Fruit fly (Drosophila melanogaster): ENCODE measurements around the gene CG14421.

Gene CG14421

DNA sequence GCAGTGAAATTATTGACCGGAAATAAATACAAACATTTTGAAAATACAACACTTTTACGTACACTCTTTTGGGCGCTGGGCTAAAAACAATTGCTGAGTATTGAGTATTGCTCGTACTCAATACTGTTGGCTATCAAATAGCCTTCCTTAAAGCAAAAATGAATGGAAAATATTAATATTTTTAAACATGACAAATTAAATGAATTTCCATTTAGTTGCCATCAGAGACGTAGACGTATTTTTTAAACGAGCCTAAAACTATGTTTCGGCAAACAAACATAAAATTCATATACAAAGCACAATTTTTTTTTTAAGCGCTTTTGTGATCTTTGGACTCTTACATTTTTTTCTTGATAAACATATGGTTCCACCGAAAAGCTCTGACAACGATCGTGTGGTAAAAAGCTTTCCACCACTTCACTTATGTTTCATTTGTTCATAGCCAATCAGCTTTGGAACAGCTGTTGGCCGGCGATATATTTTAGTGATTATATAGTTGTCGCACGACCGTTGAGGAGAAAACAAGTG lies 6.4 kb downstream of the CG14421 start, which contains the start of gene CG3603 (continued):
- no peak for TF ChIP-seq Elba2 (GFP tag; optimal IDR thresholded peaks at IDR 0.05)
- no peak for TF ChIP-seq Mrtf (GFP tag; IDR thresholded peaks at IDR 0.05)
- no peak for TF ChIP-seq sima (GFP tag; optimal IDR thresholded peaks at IDR 0.05)
- TF ChIP-seq Dad (GFP tag; optimal IDR thresholded peaks at IDR 0.05), result no peak
- TF ChIP-seq Hey (tag; optimal IDR thresholded peaks at IDR 0.05), result no peak
- no peak for TF ChIP-seq vfl (GFP tag; optimal IDR thresholded peaks at IDR 0.05)
- TF ChIP-seq Fer3 (tag; optimal IDR thresholded peaks at IDR 0.05), result peak; percentile 1
- TF ChIP-seq MBD-R2 (GFP tag; IDR thresholded peaks at IDR 0.05), result 0 out of 2 replicates have a peak, but pooled peaks have one; percentile 6
- TF ChIP-seq CG7928 (GFP tag; optimal IDR thresholded peaks at IDR 0.05), result no peak
- no peak for TF ChIP-seq Opbp (GFP tag; IDR thresholded peaks at IDR 0.05; ENCODE audit: partially characterized antibody)
- no peak for TF ChIP-seq stwl (tag; optimal IDR thresholded peaks at IDR 0.05)
- TF ChIP-seq ham (GFP tag; IDR thresholded peaks at IDR 0.05), result no peak
- peak; percentile 33 for TF ChIP-seq Vsx1 (GFP tag; optimal IDR thresholded peaks at IDR 0.05)
- TF ChIP-seq CG10321 (GFP tag; IDR thresholded peaks at IDR 0.05), result no peak
- peak; percentile 70 for TF ChIP-seq CTCF (GFP tag; optimal IDR thresholded peaks at IDR 0.05)
- no peak for TF ChIP-seq CG13123 (GFP tag; optimal IDR thresholded peaks at IDR 0.05)
- TF ChIP-seq Blimp-1 (GFP tag; optimal IDR thresholded peaks at IDR 0.05), result no peak
- no peak for TF ChIP-seq CG7357 (GFP tag; IDR thresholded peaks at IDR 0.05)
- no peak for TF ChIP-seq TFAM (GFP tag; optimal IDR thresholded peaks at IDR 0.05)
- no peak for TF ChIP-seq CG4730 (GFP tag; IDR thresholded peaks at IDR 0.05)
- TF ChIP-seq fd102C (GFP tag; optimal IDR thresholded peaks at IDR 0.05), result no peak
- no peak for TF ChIP-seq lola (GFP tag; optimal IDR thresholded peaks at IDR 0.05)
- no peak for TF ChIP-seq CG2129 (GFP tag; IDR thresholded peaks at IDR 0.05; ENCODE audit: partially characterized antibody)
- TF ChIP-seq CG4404 (GFP tag; IDR thresholded peaks at IDR 0.05), result no peak
- no peak for TF ChIP-seq B-H2 (GFP tag; optimal IDR thresholded peaks at IDR 0.05)
- peak in 1 of 2 experiments; percentile 71 for TF ChIP-seq bsh (GFP tag; optimal IDR thresholded peaks at IDR 0.05)
- TF ChIP-seq CG1024 (GFP tag; IDR thresholded peaks at IDR 0.05), result no peak
- TF ChIP-seq mam (GFP tag; optimal IDR thresholded peaks at IDR 0.05), result no peak
- no peak for TF ChIP-seq CG7987 (GFP tag; optimal IDR thresholded peaks at IDR 0.05)
- TF ChIP-seq YL-1 (GFP tag; optimal IDR thresholded peaks at IDR 0.05), result no peak
- TF ChIP-seq corto (GFP tag; optimal IDR thresholded peaks at IDR 0.05), result no peak
- TF ChIP-seq shn (GFP tag; optimal IDR thresholded peaks at IDR 0.05), result no peak
- peak; percentile 17 for TF ChIP-seq CG9727 (GFP tag; optimal IDR thresholded peaks at IDR 0.05)
- TF ChIP-seq lbe (GFP tag; optimal IDR thresholded peaks at IDR 0.05), result peak; percentile 9
- TF ChIP-seq Pdp1 (GFP tag; optimal IDR thresholded peaks at IDR 0.05), result peak in 1 of 2 experiments; percentile 71
- peak; percentile 73 for TF ChIP-seq CG34376 (GFP tag; optimal IDR thresholded peaks at IDR 0.05)
- no peak for TF ChIP-seq Doc3 (GFP tag; IDR thresholded peaks at IDR 0.05; ENCODE audit: partially characterized antibody)
- TF ChIP-seq CG8359 (GFP tag; optimal IDR thresholded peaks at IDR 0.05; ENCODE audit: borderline replicate concordance), result no peak
- no peak for TF ChIP-seq pum (GFP tag; optimal IDR thresholded peaks at IDR 0.05)
- TF ChIP-seq pros (GFP tag; optimal IDR thresholded peaks at IDR 0.05), result no peak
- TF ChIP-seq cg (GFP tag; optimal IDR thresholded peaks at IDR 0.05), result peak; percentile 31
- TF ChIP-seq tup (GFP tag; optimal IDR thresholded peaks at IDR 0.05), result no peak
- no peak for TF ChIP-seq Chrac-16 (GFP tag; optimal IDR thresholded peaks at IDR 0.05)
- no peak for TF ChIP-seq CG6654 (GFP tag; optimal IDR thresholded peaks at IDR 0.05)
- TF ChIP-seq CG7372 (GFP tag; IDR thresholded peaks at IDR 0.05), result no peak
- no peak for TF ChIP-seq CG12769 (tag; optimal IDR thresholded peaks at IDR 0.05)
- no peak for TF ChIP-seq gfzf (GFP tag; optimal IDR thresholded peaks at IDR 0.05)
- TF ChIP-seq CG1832 (GFP tag; optimal IDR thresholded peaks at IDR 0.05), result no peak
- TF ChIP-seq CG3995 (GFP tag; optimal IDR thresholded peaks at IDR 0.05), result no peak
- no peak for TF ChIP-seq CG30403 (GFP tag; optimal IDR thresholded peaks at IDR 0.05)
- TF ChIP-seq jigr1 (GFP tag; IDR thresholded peaks at IDR 0.05), result no peak
